Worm (Caenorhabditis elegans): ENCODE data around the gene K04A8.20.

K04A8.20 gene

ce11 chrV:6513356-6513755 is 35.9 kb upstream of the K04A8.20 start:
- TF ChIP-seq rnt-1 (tag; optimal IDR thresholded peaks at IDR 0.05): no peak
- no peak for TF ChIP-seq fkh-6 (tag; optimal IDR thresholded peaks at IDR 0.05)
- no peak for TF ChIP-seq unc-86 (tag; optimal IDR thresholded peaks at IDR 0.05)
- TF ChIP-seq pat-9 (tag; optimal IDR thresholded peaks at IDR 0.05): no peak
- no peak for TF ChIP-seq ceh-30 (tag; optimal IDR thresholded peaks at IDR 0.05)
- no peak for TF ChIP-seq nhr-11 (tag; optimal IDR thresholded peaks at IDR 0.05)
- no peak for TF ChIP-seq fax-1 (tag; optimal IDR thresholded peaks at IDR 0.05)
- TF ChIP-seq K09A11.1 (tag; optimal IDR thresholded peaks at IDR 0.05; ENCODE audit: insufficient read depth): no peak
- no peak for TF ChIP-seq zip-5 (tag; optimal IDR thresholded peaks at IDR 0.05)
- TF ChIP-seq unc-42 (tag; optimal IDR thresholded peaks at IDR 0.05): no peak
- no peak for TF ChIP-seq pha-2 (tag; optimal IDR thresholded peaks at IDR 0.05)
- TF ChIP-seq ets-4 (tag; optimal IDR thresholded peaks at IDR 0.05): no peak
- TF ChIP-seq syd-9 (tag; optimal IDR thresholded peaks at IDR 0.05): no peak
- no peak for TF ChIP-seq Y22D7AL.16 (tag; optimal IDR thresholded peaks at IDR 0.05)
- TF ChIP-seq C08G9.2 (tag; optimal IDR thresholded peaks at IDR 0.05): no peak
- no peak for TF ChIP-seq hlh-8 (tag; optimal IDR thresholded peaks at IDR 0.05)
- no peak for TF ChIP-seq ztf-16 (tag; optimal IDR thresholded peaks at IDR 0.05)
- TF ChIP-seq tbx-2 (tag; optimal IDR thresholded peaks at IDR 0.05): no peak

DNA sequence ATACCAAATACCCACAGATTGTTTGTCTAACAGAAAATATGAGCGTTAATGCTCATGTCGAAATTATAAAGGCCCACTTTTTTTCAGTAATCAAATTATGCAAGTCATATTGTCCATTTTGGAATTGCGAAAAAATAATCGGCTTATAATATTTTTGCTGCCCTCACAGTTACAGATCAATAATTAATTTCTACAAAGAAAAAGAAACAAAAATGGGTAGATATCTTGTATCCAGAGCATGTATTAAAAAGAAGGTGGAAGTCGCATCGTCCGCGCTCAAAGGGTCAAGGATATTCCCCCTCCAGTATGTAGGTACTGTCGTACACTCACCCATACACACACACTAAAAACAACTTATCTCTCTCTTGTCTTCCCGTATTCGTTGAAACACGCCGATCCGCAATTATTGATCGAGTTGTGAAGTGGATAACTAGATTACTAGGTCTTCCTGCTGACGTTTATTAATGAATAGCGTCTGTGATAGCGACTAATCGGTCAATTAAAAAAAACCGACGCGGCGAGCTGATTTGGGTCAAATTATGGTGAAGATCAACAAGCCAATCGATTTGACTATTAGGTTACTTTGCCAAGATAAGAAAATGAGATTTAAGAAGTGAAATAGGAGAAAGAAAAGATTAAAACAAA is 35.3 kb upstream of the K04A8.20 start:
- TF ChIP-seq lim-6 (tag; optimal IDR thresholded peaks at IDR 0.05) (no peak), ceh-14 (tag; optimal IDR thresholded peaks at IDR 0.05) (no peak)

ce11 chrV:6514887-6515324 is 34.3 kb upstream of the K04A8.20 start, which contains the start of gene dpy-11:
TSS of gene dpy-11 (minus strand) at chrV:6515240.
- TF ChIP-seq ceh-45 (GFP tag; IDR thresholded peaks at IDR 0.05) (0 out of 2 replicates have a peak, but pooled peaks have one; percentile 40), ceh-34 (tag; optimal IDR thresholded peaks at IDR 0.05) (no peak)

DNA sequence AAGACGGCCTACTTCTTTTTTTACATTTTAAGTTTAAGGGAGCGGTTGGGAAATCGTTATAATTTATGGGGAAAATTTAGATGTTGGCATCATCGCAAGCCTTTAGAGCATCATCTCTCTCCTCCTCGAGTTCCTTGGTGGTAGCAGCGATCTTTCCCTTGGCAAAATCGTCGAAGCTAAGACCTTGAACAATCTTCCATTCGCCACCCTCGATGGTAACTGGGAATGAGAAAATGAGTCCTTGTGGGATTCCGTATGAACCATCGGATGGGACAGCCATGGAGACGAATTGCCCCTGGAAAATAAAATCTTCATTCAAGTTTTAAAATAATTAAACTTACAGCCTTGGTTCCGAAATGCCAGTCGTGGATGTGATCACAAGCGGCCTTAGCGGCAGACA is 33.9 kb upstream of the K04A8.20 start:
- TF ChIP-seq ceh-45 (GFP tag; IDR thresholded peaks at IDR 0.05): no peak
- TF ChIP-seq ceh-2 (tag; optimal IDR thresholded peaks at IDR 0.05): no peak
- TF ChIP-seq ceh-9 (tag; optimal IDR thresholded peaks at IDR 0.05): no peak
- TF ChIP-seq tbx-7 (tag; optimal IDR thresholded peaks at IDR 0.05): no peak
- no peak for TF ChIP-seq ceh-14 (tag; optimal IDR thresholded peaks at IDR 0.05)
- no peak for TF ChIP-seq ceh-48 (tag; optimal IDR thresholded peaks at IDR 0.05)
- no peak for TF ChIP-seq hlh-15 (tag; optimal IDR thresholded peaks at IDR 0.05)
- no peak for TF ChIP-seq sox-4 (tag; optimal IDR thresholded peaks at IDR 0.05)
- no peak for TF ChIP-seq unc-42 (tag; optimal IDR thresholded peaks at IDR 0.05)
- no peak for TF ChIP-seq hlh-6 (tag; optimal IDR thresholded peaks at IDR 0.05)
- no peak for TF ChIP-seq ceh-34 (tag; optimal IDR thresholded peaks at IDR 0.05)
- TF ChIP-seq ttx-3 (tag; optimal IDR thresholded peaks at IDR 0.05): no peak
- TF ChIP-seq unc-3 (GFP tag; conservative IDR thresholded peaks at IDR 0.05): no peak
- no peak for TF ChIP-seq unc-3 (tag; optimal IDR thresholded peaks at IDR 0.05)
- no peak for TF ChIP-seq lin-11 (tag; optimal IDR thresholded peaks at IDR 0.05)
- TF ChIP-seq elt-4 (tag; optimal IDR thresholded peaks at IDR 0.05): no peak
- TF ChIP-seq ama-1 (optimal IDR thresholded peaks at IDR 0.05): no peak
